Worm (Caenorhabditis elegans): ENCODE data around the gene ndx-2.
A peak's percentile ranks its signal among the peaks of the same experiment; 100 is the strongest.

Gene ndx-2

DNA sequence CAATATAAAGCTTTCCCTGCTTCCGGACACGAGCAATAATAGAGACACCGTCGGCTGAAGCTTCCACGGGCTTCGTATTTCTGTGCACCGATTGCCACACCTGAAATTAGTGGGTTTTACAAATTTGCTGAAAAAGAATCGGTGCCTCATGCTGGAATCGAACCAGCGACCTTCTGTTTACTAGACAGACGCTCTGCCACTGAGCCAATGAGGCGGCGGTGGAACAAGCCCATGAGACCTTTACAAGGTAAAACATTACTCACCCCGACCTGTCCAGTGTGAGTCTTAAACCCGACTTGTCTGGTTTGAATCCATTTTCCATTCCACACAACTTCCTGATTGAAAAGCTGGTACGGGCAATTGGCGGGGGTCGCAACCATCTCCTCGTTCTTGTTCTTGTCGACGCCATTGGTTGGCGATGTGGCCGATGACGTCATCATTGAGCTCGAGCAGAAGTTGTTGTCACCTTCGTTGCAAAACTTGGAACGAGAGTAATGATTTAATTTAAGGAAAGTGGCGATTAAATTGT is at the start of gene ndx-2:
Gene ndx-2, minus strand, starts transcription at position 479 of the 529 bp plus-strand sequence.
- no peak for TF ChIP-seq snpc-4 (tag; optimal IDR thresholded peaks at IDR 0.05)
- TF ChIP-seq fos-1 (tag; optimal IDR thresholded peaks at IDR 0.05): peak; percentile 14

DNA sequence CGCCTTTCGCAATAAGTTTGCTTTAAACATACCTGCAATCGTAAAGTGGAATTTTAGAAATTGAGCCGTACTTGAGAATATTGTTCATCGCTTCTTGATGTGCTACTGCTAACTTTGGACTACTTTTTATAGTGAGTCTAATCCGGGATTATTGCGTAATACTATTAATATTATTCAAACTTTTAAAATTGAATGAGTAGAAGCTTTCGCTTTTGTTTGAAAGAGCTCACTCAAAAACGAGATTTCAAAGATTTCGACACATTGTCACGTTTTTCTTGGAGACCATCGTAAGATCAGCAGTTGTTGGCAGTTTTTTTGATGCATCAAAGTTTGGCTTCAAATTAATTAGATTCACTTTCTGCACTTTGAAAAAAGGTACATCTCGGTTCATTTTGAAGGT is 48.7 kb upstream of the ndx-2 start, which contains the start of gene srt-28:
Gene srt-28, minus strand, starts transcription at position 101 of the 400 bp plus-strand sequence.
- no peak for TF ChIP-seq R02D3.7 (tag; optimal IDR thresholded peaks at IDR 0.05)
- no peak for TF ChIP-seq ztf-4 (tag; optimal IDR thresholded peaks at IDR 0.05)
- TF ChIP-seq Y55F3AM.14 (GFP tag; optimal IDR thresholded peaks at IDR 0.05): no peak
- TF ChIP-seq lin-11 (tag; optimal IDR thresholded peaks at IDR 0.05): no peak
- no peak for TF ChIP-seq nhr-129 (tag; optimal IDR thresholded peaks at IDR 0.05)
- TF ChIP-seq ceh-16 (tag; optimal IDR thresholded peaks at IDR 0.05): no peak
- TF ChIP-seq lin-39 (tag; optimal IDR thresholded peaks at IDR 0.05): no peak
- no peak for TF ChIP-seq crh-2 (tag; optimal IDR thresholded peaks at IDR 0.05)
- TF ChIP-seq alr-1 (tag; optimal IDR thresholded peaks at IDR 0.05): no peak
- no peak for TF ChIP-seq nhr-77 (tag; optimal IDR thresholded peaks at IDR 0.05)
- no peak for TF ChIP-seq nhr-11 (tag; optimal IDR thresholded peaks at IDR 0.05)
- TF ChIP-seq peb-1 (tag; optimal IDR thresholded peaks at IDR 0.05): no peak
- no peak for TF ChIP-seq mdl-1 (tag; optimal IDR thresholded peaks at IDR 0.05)
- no peak for TF ChIP-seq dmd-4 (tag; optimal IDR thresholded peaks at IDR 0.05)
- TF ChIP-seq lsy-2 (tag; optimal IDR thresholded peaks at IDR 0.05): no peak

DNA sequence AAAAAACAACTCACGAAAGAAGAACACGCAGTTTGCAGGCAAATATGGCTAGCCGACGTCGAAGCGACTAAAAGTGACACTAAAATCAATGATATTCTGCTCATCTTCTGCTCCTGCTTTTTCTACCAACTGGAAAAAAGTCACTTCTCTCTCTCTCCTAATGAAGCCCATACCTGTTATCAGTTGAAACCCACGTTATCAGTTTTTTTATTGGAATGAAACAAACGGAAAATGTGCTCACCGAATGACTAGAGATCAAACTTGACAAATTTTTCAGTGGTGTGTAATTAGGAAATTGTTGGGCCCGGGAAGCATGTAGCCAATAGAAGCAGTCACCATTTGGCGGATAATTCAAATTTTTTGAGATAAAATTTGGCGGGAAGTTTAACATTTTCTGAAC is 46.6 kb upstream of the ndx-2 start, which contains the start of gene C24B9.3:
Gene C24B9.3, minus strand, starts transcription at position 171 of the 400 bp plus-strand sequence.
- TF ChIP-seq elt-3 (tag; optimal IDR thresholded peaks at IDR 0.05): no peak
- peak; percentile 69 for TF ChIP-seq fos-1 (tag; optimal IDR thresholded peaks at IDR 0.05)
- TF ChIP-seq F13H6.1 (tag; optimal IDR thresholded peaks at IDR 0.05): no peak
- no peak for TF ChIP-seq zag-1 (tag; optimal IDR thresholded peaks at IDR 0.05)
- peak; percentile 8 for TF ChIP-seq crh-2 (tag; optimal IDR thresholded peaks at IDR 0.05)
- TF ChIP-seq sma-9 (GFP tag; optimal IDR thresholded peaks at IDR 0.05): peak; percentile 39
- TF ChIP-seq sma-9 (tag; optimal IDR thresholded peaks at IDR 0.05): no peak
- TF ChIP-seq mab-5 (tag; optimal IDR thresholded peaks at IDR 0.05): no peak
- TF ChIP-seq nhr-129 (tag; optimal IDR thresholded peaks at IDR 0.05): no peak
- no peak for TF ChIP-seq nhr-12 (tag; optimal IDR thresholded peaks at IDR 0.05)
- TF ChIP-seq unc-55 (GFP tag; optimal IDR thresholded peaks at IDR 0.05): no peak
- TF ChIP-seq gmeb-1 (tag; optimal IDR thresholded peaks at IDR 0.05): peak; percentile 5

DNA sequence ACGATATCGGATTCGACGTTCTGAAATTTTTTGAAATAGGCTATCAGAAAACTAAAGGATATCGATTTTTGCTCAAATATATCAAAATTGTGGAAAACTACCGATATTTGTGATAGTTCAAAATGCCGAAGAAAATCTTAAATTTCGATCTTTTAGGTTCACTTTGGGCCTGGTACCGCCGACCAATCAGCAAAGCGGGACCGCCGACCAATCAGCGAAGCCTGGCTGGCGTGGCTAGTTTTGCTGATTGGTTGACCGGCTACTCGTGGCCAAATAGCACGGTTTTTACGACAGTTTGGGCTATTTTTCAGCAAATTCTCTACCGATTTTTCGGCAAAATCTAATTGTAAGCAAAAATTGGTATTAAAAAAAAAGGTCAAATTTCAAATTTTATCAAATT is 45.4 kb upstream of the ndx-2 start:
- TF ChIP-seq dmd-4 (tag; optimal IDR thresholded peaks at IDR 0.05): no peak
- no peak for TF ChIP-seq unc-39 (tag; optimal IDR thresholded peaks at IDR 0.05)
- TF ChIP-seq peb-1 (tag; optimal IDR thresholded peaks at IDR 0.05): no peak
- TF ChIP-seq sma-3 (GFP tag; optimal IDR thresholded peaks at IDR 0.05): no peak

DNA sequence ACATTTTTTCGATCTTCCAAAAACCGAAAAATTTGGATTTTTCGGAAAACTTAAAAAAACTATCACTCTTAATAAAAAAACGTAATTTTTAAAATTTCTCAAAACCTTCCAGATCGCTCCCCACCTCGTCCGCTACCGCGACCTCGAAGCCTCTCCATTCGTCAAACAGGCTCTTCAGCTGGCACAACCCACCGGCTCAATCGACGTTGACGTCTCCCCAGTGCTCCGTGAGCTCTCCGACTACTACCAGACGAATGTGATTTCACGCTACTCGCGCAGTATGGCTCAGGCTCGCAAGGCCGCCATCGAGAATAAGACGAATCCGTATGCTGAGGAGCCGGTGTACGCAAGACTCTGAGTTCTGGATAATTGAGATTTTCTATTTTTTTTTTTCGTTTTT is 41.6 kb upstream of the ndx-2 start:
- TF ChIP-seq ztf-11 (tag; optimal IDR thresholded peaks at IDR 0.05) (no peak), mdl-1 (tag; optimal IDR thresholded peaks at IDR 0.05) (no peak), snpc-4 (tag; optimal IDR thresholded peaks at IDR 0.05) (no peak)

DNA sequence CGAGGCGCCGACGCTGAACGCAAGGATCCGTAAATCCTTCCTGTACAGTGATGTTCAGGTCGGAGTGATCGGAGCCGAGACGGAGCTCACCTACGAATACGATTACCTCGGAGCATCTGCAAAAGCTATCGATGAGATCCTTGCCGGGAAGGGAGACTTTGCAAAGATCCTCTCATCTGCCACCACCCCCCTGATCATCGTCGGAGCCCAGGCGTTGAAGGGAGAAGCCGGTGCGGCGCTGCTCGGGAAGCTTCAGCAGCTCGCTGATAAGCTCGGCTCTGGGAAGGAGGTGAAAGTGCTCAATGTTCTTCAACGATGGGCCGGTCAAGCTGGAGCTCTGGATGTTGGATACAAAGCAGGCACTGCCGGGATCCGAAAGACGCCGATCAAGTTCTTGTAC is 38.5 kb upstream of the ndx-2 start:
- TF ChIP-seq nhr-237 (tag; optimal IDR thresholded peaks at IDR 0.05) (no peak), C34F6.9 (tag; optimal IDR thresholded peaks at IDR 0.05) (no peak), dmd-4 (tag; optimal IDR thresholded peaks at IDR 0.05) (no peak), fos-1 (tag; optimal IDR thresholded peaks at IDR 0.05) (no peak), peb-1 (tag; optimal IDR thresholded peaks at IDR 0.05) (no peak), nhr-129 (tag; optimal IDR thresholded peaks at IDR 0.05) (no peak), mbf-1 (tag; optimal IDR thresholded peaks at IDR 0.05) (no peak), gmeb-1 (tag; optimal IDR thresholded peaks at IDR 0.05) (no peak), snpc-4 (tag; optimal IDR thresholded peaks at IDR 0.05) (no peak), F13H6.1 (tag; optimal IDR thresholded peaks at IDR 0.05) (no peak), ama-1 (optimal IDR thresholded peaks at IDR 0.05) (no peak), sem-4 (tag; optimal IDR thresholded peaks at IDR 0.05) (no peak)
